Worm (Caenorhabditis elegans): Measurements from ENCODE around the gene acbp-5.

DNA sequence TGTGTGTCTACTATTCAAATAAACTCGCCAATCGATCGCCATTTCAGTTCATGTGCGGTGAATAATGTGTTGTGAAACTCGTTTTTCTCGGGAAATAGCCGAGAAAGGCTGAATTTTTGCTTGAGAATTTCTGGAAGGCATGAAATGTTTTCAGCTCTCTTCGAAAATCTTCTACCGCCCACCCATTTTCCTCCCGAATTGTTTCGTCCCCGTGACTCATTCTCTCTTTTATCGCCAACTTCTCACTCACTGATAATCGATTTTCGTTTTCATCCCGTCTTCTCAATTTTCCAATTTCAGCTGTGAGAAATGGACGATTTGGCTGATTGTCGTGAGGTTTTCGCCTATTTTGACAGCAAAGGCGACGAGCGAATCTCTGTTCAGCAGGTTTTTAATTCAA lies 18.5 kb downstream of the acbp-5 start, which contains the start of gene mlc-5:
- TF ChIP-seq ZK337.2 (GFP tag; IDR thresholded peaks at IDR 0.05) (no peak), fos-1 (tag; optimal IDR thresholded peaks at IDR 0.05) (no peak), lin-39 (tag; optimal IDR thresholded peaks at IDR 0.05) (no peak), lir-3 (tag; optimal IDR thresholded peaks at IDR 0.05) (no peak), zag-1 (tag; optimal IDR thresholded peaks at IDR 0.05) (no peak), aly-2 (tag; optimal IDR thresholded peaks at IDR 0.05) (no peak), jun-1 (tag; optimal IDR thresholded peaks at IDR 0.05) (no peak), Y5F2A.4 (GFP tag; optimal IDR thresholded peaks at IDR 0.05) (no peak), ceh-82 (tag; optimal IDR thresholded peaks at IDR 0.05) (no peak), nhr-76 (tag; optimal IDR thresholded peaks at IDR 0.05) (no peak), pqm-1 (tag; optimal IDR thresholded peaks at IDR 0.05) (no peak), pha-4 (GFP tag; IDR thresholded peaks at IDR 0.05) (no peak), pha-4 (tag; optimal IDR thresholded peaks at IDR 0.05) (no peak), nhr-42 (GFP tag; IDR thresholded peaks at IDR 0.05) (no peak), nhr-237 (tag; optimal IDR thresholded peaks at IDR 0.05) (no peak)
